Worm (Caenorhabditis elegans) whole organism, L4/young adult: ENCODE measurements around the gene Y4C6B.1.

Experiments
- W03F9.2 ChIP-seq: fragments of 150-350 bp; optimal IDR thresholded peaks from 2 replicates; lab custom pipeline; 2014; ENCODE audit warnings: missing biosample characterization, missing genetic modification characterization
- dao-5 ChIP-seq: sonication (generic microtip); optimal IDR thresholded peaks from 2 replicates; lab custom pipeline; 2016; ENCODE audit warnings: missing genotype, missing genetic modification characterization, moderate library complexity, missing compliant biosample characterization
- him-1 ChIP-seq: sonication (generic microtip); optimal IDR thresholded peaks from 2 replicates; lab custom pipeline; 2016; ENCODE audit warnings: missing genotype, missing genetic modification reagents, missing genetic modification characterization, missing compliant biosample characterization

- TF ChIP-seq him-1 (tag; lab: Kevin White, UChicago) (no peak), W03F9.2 (tag; lab: Kevin White, UChicago) (no peak), dao-5 (no peak)
These were observed 42.5 kb downstream of the Y4C6B.1 start, which contains the start of gene ZK616.3 for ce11 chrIV:5396769-5397168.
